Worm (Caenorhabditis elegans) whole organism, midembryonic: ENCODE results near the gene nhr-235.

Source experiments
- flt-1 ChIP-seq: fragments of 200-800 bp; sonication (Bioruptor generic); IDR thresholded peaks from 2 replicates; pipeline ENCODE4 v1.3.6; 2022; ENCODE audit warnings: missing genetic modification characterization, missing compliant biosample characterization
- ref-1 ChIP-seq: fragments of 200-800 bp; sonication (Bioruptor generic); conservative IDR thresholded peaks from 2 replicates; pipeline ENCODE4 v1.3.6; 2022; ENCODE audit warnings: missing genetic modification reagents, missing genetic modification characterization, missing compliant biosample characterization

DNA sequence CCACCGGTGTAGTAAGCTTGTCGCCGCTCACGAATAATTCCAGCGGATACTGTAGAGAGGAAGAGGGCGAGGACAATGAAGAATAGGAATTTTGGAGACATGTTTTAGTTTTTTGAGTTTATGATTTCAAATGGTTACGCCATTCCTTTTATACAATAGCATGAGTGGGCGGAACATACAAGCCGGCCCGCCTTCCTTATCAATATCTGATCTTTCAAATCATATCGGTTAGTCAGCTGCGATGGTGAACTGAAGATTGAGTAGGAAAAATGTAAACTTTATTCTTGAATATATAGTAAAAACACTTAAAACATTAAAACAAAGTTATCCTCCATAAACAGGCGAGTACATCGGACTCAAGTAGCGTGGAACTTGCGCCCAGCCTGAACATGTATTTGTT, 19.7 kb upstream of the nhr-235 start, which contains the start of gene nspe-1:
- TF ChIP-seq ref-1 (no peak), flt-1 (GFP tag; lab: Robert Waterston, UW) (no peak)
